Worm (Caenorhabditis elegans) whole organism, mixed stage, embryonic: Measurements from ENCODE around the gene T26E4.4.

ENCODE experiments used
- ceh-43 ChIP-seq: fragments of 200-800 bp; sonication (Bioruptor generic); optimal IDR thresholded peaks from 2 replicates; lab custom pipeline; 2018; ENCODE audit warnings: mild to moderate bottlenecking, missing genetic modification characterization, moderate library complexity, missing compliant biosample characterization
- elt-3 ChIP-seq: fragments of 150-350 bp; optimal IDR thresholded peaks from 2 replicates; lab custom pipeline; 2014; ENCODE audit warnings: missing biosample characterization, missing genetic modification characterization
- nhr-12 ChIP-seq: fragments of 150-350 bp; optimal IDR thresholded peaks from 2 replicates; lab custom pipeline; 2014; ENCODE audit warnings: missing biosample characterization, missing genetic modification characterization
- snpc-4 ChIP-seq: fragments of 150-350 bp; optimal IDR thresholded peaks from 2 replicates; lab custom pipeline; 2014; ENCODE audit warnings: missing biosample characterization, missing genetic modification characterization
- sptf-1 ChIP-seq: sonication (generic microtip); optimal IDR thresholded peaks from 2 replicates; lab custom pipeline; 2017; ENCODE audit warnings: mild to moderate bottlenecking, missing genetic modification characterization, moderate library complexity, missing compliant biosample characterization
- unc-39 ChIP-seq: fragments of 150-350 bp; optimal IDR thresholded peaks from 2 replicates; lab custom pipeline; 2014; ENCODE audit warnings: missing biosample characterization, missing genetic modification characterization
- unc-62 ChIP-seq: fragments of 150-350 bp; optimal IDR thresholded peaks from 2 replicates; lab custom pipeline; 2014; ENCODE audit warnings: missing biosample characterization, missing genetic modification reagents, missing genetic modification characterization

- no peak for TF ChIP-seq nhr-12 (tag; lab: Kevin White, UChicago)
- no peak for TF ChIP-seq ceh-43 (GFP tag; lab: Kevin White, UChicago)
- no peak for TF ChIP-seq unc-62 (GFP tag; lab: Kevin White, UChicago)
- TF ChIP-seq unc-39 (tag; lab: Kevin White, UChicago), result no peak
- no peak for TF ChIP-seq snpc-4
- no peak for TF ChIP-seq sptf-1 (tag; lab: Kevin White, UChicago)
- TF ChIP-seq elt-3 (tag; lab: Kevin White, UChicago), result no peak
Observed at ce11 chrV:15781086-15781485, 11.2 kb downstream of the T26E4.4 start, which contains the start of gene T26E4.2.
